Worm (Caenorhabditis elegans) whole organism, L3 larva: Measurements from ENCODE around the gene F36G3.3.

ENCODE experiments used
- ceh-28 ChIP-seq: fragments of 150-350 bp; optimal IDR thresholded peaks from 2 replicates; lab custom pipeline; 2014; ENCODE audit warnings: missing biosample characterization, missing genetic modification reagents, missing genetic modification characterization
- ceh-82 ChIP-seq: fragments of 150-350 bp; optimal IDR thresholded peaks from 2 replicates; lab custom pipeline; 2014; ENCODE audit warnings: missing biosample characterization, missing genetic modification characterization
- elt-1 ChIP-seq: fragments of 150-350 bp; optimal IDR thresholded peaks from 2 replicates; lab custom pipeline; 2014; ENCODE audit warnings: missing biosample characterization, missing genetic modification characterization
- fos-1 ChIP-seq: fragments of 150-350 bp; optimal IDR thresholded peaks from 2 replicates; lab custom pipeline; 2014; ENCODE audit warnings: missing biosample characterization, missing genetic modification characterization
- mdl-1 ChIP-seq: fragments of 150-350 bp; optimal IDR thresholded peaks from 2 replicates; lab custom pipeline; 2014; ENCODE audit warnings: missing biosample characterization, missing genetic modification characterization
- nhr-25 ChIP-seq: sonication (generic microtip); optimal IDR thresholded peaks from 2 replicates; lab custom pipeline; 2017; ENCODE audit warnings: missing biosample characterization, missing genetic modification characterization
- snpc-4 ChIP-seq: fragments of 150-350 bp; optimal IDR thresholded peaks from 2 replicates; lab custom pipeline; 2014; ENCODE audit warnings: missing biosample characterization, missing genetic modification characterization
- unc-39 ChIP-seq: sonication (generic microtip); optimal IDR thresholded peaks from 4 replicates; lab custom pipeline; 2017; ENCODE audit warnings: missing biosample characterization, missing genetic modification characterization

- no peak for TF ChIP-seq fos-1 (tag; lab: Kevin White, UChicago)
- no peak for TF ChIP-seq ceh-28
- no peak for TF ChIP-seq unc-39 (tag; lab: Kevin White, UChicago)
- TF ChIP-seq mdl-1 (tag; lab: Kevin White, UChicago) = no peak
- no peak for TF ChIP-seq ceh-82 (tag; lab: Kevin White, UChicago)
- TF ChIP-seq nhr-25 (tag; lab: Kevin White, UChicago) = no peak
- no peak for TF ChIP-seq elt-1 (tag; lab: Kevin White, UChicago)
- no peak for TF ChIP-seq snpc-4
Observed at ce11 chrX:9840864-9841263, 42.2 kb downstream of the F36G3.3 start.
